Fruit fly (Drosophila melanogaster) whole organism, prepupa: Measurements from ENCODE around the gene CG5645.

ENCODE experiments used
- Blimp-1 ChIP-seq: fragments of 200-800 bp; sonication (Bioruptor generic); optimal IDR thresholded peaks from 3 replicates; lab custom pipeline; 2017; ENCODE audit warnings: missing biosample characterization, missing genetic modification characterization, mild to moderate bottlenecking, moderate library complexity, missing genetic modification reagents
- CG10631 ChIP-seq: fragments of 200-800 bp; sonication (Bioruptor generic); optimal IDR thresholded peaks from 2 replicates; lab custom pipeline; 2016; ENCODE audit warnings: missing biosample characterization, missing genetic modification characterization
- CG10669 ChIP-seq: fragments of 200-800 bp; sonication (Bioruptor generic); optimal IDR thresholded peaks from 3 replicates; lab custom pipeline; 2018; ENCODE audit warnings: missing biosample characterization, mild to moderate bottlenecking, missing genetic modification characterization, moderate library complexity
- CG11294 ChIP-seq: fragments of 200-800 bp; sonication (Bioruptor generic); IDR thresholded peaks from 2 replicates; pipeline ENCODE4 v1.3.6; 2022; ENCODE audit warnings: missing biosample characterization, missing genetic modification characterization
- CG15336 ChIP-seq: fragments of 200-800 bp; sonication (Bioruptor generic); IDR thresholded peaks from 2 replicates; pipeline ENCODE4 v1.3.6; 2022; ENCODE audit warnings: missing biosample characterization, missing genetic modification characterization
- CG1621 ChIP-seq: fragments of 200-800 bp; sonication (Bioruptor generic); optimal IDR thresholded peaks from 3 replicates; lab custom pipeline; 2018; ENCODE audit warnings: missing biosample characterization, mild to moderate bottlenecking, missing genetic modification characterization
- CG16779 ChIP-seq: fragments of 200-800 bp; sonication (Bioruptor generic); optimal IDR thresholded peaks from 3 replicates; lab custom pipeline; 2017; ENCODE audit warnings: missing biosample characterization, mild to moderate bottlenecking, missing genetic modification characterization
- CG3032 ChIP-seq: fragments of 200-800 bp; optimal IDR thresholded peaks from 2 replicates; lab custom pipeline; 2019; ENCODE audit warnings: missing biosample characterization, mild to moderate bottlenecking, missing genetic modification characterization, moderate library complexity
- CG31627 ChIP-seq: fragments of 200-800 bp; sonication (Bioruptor generic); optimal IDR thresholded peaks from 3 replicates; lab custom pipeline; 2016; ENCODE audit warnings: missing biosample characterization, missing genetic modification characterization
- CG32006 ChIP-seq: fragments of 200-800 bp; sonication (Bioruptor generic); optimal IDR thresholded peaks from 3 replicates; lab custom pipeline; 2017; ENCODE audit warnings: missing biosample characterization, mild to moderate bottlenecking, missing genetic modification characterization
- CG34406 ChIP-seq: fragments of 200-800 bp; sonication (Bioruptor generic); optimal IDR thresholded peaks from 3 replicates; lab custom pipeline; 2016; ENCODE audit warnings: missing biosample characterization, missing genetic modification characterization
- CG4318 ChIP-seq: fragments of 200-800 bp; sonication (Bioruptor generic); optimal IDR thresholded peaks from 3 replicates; lab custom pipeline; 2017; ENCODE audit warnings: missing biosample characterization, mild to moderate bottlenecking, missing genetic modification characterization
- CG6163 ChIP-seq: fragments of 200-800 bp; sonication (Bioruptor generic); IDR thresholded peaks from 3 replicates; pipeline ENCODE4 v1.3.6; 2022; ENCODE audit warnings: missing biosample characterization, missing genetic modification characterization
- CG6276 ChIP-seq: fragments of 200-800 bp; sonication (Bioruptor generic); optimal IDR thresholded peaks from 2 replicates; lab custom pipeline; 2017; ENCODE audit warnings: missing biosample characterization, mild to moderate bottlenecking, missing genetic modification characterization
- CG6808 ChIP-seq: fragments of 200-800 bp; sonication (Bioruptor generic); optimal IDR thresholded peaks from 3 replicates; lab custom pipeline; 2017; ENCODE audit warnings: missing biosample characterization, missing genetic modification characterization, mild to moderate bottlenecking, moderate library complexity, missing genetic modification reagents
- CG6854 ChIP-seq: fragments of 200-800 bp; sonication (Bioruptor generic); optimal IDR thresholded peaks from 2 replicates; lab custom pipeline; 2017; ENCODE audit warnings: missing biosample characterization, mild to moderate bottlenecking, missing genetic modification characterization
- CG8119 ChIP-seq: fragments of 200-800 bp; sonication (Bioruptor generic); IDR thresholded peaks from 3 replicates; pipeline ENCODE4 v1.3.6; 2022; ENCODE audit warnings: missing biosample characterization, missing genetic modification characterization
- CG8632 ChIP-seq: fragments of 200-800 bp; sonication (Bioruptor generic); optimal IDR thresholded peaks from 3 replicates; lab custom pipeline; 2016; ENCODE audit warnings: missing biosample characterization, missing genetic modification characterization
- Eip75B ChIP-seq: fragments of 200-800 bp; sonication (Bioruptor generic); optimal IDR thresholded peaks from 3 replicates; lab custom pipeline; 2016; ENCODE audit warnings: missing biosample characterization, missing genetic modification characterization
- Eip78C ChIP-seq: fragments of 200-800 bp; sonication (Bioruptor generic); peaks from one replicate; lab custom pipeline; 2016; ENCODE audit warnings: missing biosample characterization, missing genetic modification characterization
- Eip93F ChIP-seq: fragments of 200-800 bp; sonication (Bioruptor generic); optimal IDR thresholded peaks from 2 replicates; lab custom pipeline; 2016; ENCODE audit warnings: missing biosample characterization, mild to moderate bottlenecking, missing genetic modification characterization
- Ets21C ChIP-seq: fragments of 200-800 bp; sonication (Bioruptor generic); optimal IDR thresholded peaks from 3 replicates; lab custom pipeline; 2016; ENCODE audit warnings: missing biosample characterization, missing genetic modification characterization
- Ets96B ChIP-seq: fragments of 200-800 bp; optimal IDR thresholded peaks from 2 replicates; lab custom pipeline; 2019; ENCODE audit warnings: missing biosample characterization, mild to moderate bottlenecking, missing genetic modification characterization, moderate library complexity
- Gug ChIP-seq: fragments of 200-800 bp; sonication (Bioruptor generic); IDR thresholded peaks from 2 replicates; pipeline ENCODE4 v1.3.6; 2022; ENCODE audit warnings: missing biosample characterization, missing genetic modification characterization
- Hr38 ChIP-seq: sonication (Bioruptor generic); optimal IDR thresholded peaks from 2 replicates; lab custom pipeline; 2016; ENCODE audit warnings: missing biosample characterization, missing genetic modification characterization
- Hr39 ChIP-seq: fragments of 200-800 bp; sonication (Bioruptor generic); optimal IDR thresholded peaks from 2 replicates; lab custom pipeline; 2016; ENCODE audit warnings: missing biosample characterization, missing genetic modification characterization
- Hr4 ChIP-seq: fragments of 200-800 bp; sonication (Bioruptor generic); optimal IDR thresholded peaks from 3 replicates; lab custom pipeline; 2016; ENCODE audit warnings: missing biosample characterization, missing genetic modification characterization
- Lpt ChIP-seq: fragments of 200-800 bp; sonication (Bioruptor generic); optimal IDR thresholded peaks from 3 replicates; lab custom pipeline; 2016; ENCODE audit warnings: missing biosample characterization, missing genetic modification characterization
- Met ChIP-seq: fragments of 200-800 bp; sonication (Bioruptor generic); optimal IDR thresholded peaks from 3 replicates; lab custom pipeline; 2016; ENCODE audit warnings: missing biosample characterization, missing genetic modification characterization
- OdsH ChIP-seq: fragments of 200-800 bp; sonication (Bioruptor generic); optimal IDR thresholded peaks from 3 replicates; lab custom pipeline; 2016; ENCODE audit warnings: missing biosample characterization, missing genetic modification characterization
- Smox ChIP-seq: fragments of 200-800 bp; sonication (Bioruptor generic); optimal IDR thresholded peaks from 3 replicates; lab custom pipeline; 2016; ENCODE audit warnings: missing biosample characterization, missing genetic modification characterization
- Sox102F ChIP-seq: fragments of 200-800 bp; sonication (Bioruptor generic); optimal IDR thresholded peaks from 2 replicates; lab custom pipeline; 2016; ENCODE audit warnings: missing biosample characterization, mild to moderate bottlenecking, missing genetic modification characterization
- achi ChIP-seq: fragments of 200-800 bp; sonication (Bioruptor generic); optimal IDR thresholded peaks from 3 replicates; lab custom pipeline; 2016; ENCODE audit warnings: missing biosample characterization, missing genetic modification characterization
- acj6 ChIP-seq: fragments of 200-800 bp; sonication (Bioruptor generic); optimal IDR thresholded peaks from 3 replicates; lab custom pipeline; 2016; ENCODE audit warnings: missing biosample characterization, missing genetic modification characterization
- cyc ChIP-seq: fragments of 200-800 bp; sonication (Bioruptor generic); optimal IDR thresholded peaks from 3 replicates; lab custom pipeline; 2016; ENCODE audit warnings: missing biosample characterization, missing genetic modification characterization
- dsx ChIP-seq: fragments of 200-800 bp; optimal IDR thresholded peaks from 3 replicates; lab custom pipeline; 2019; ENCODE audit warnings: missing biosample characterization, mild to moderate bottlenecking, missing genetic modification characterization, moderate library complexity; ENCODE audit not compliant: poor library complexity, severe bottlenecking
- eg ChIP-seq: fragments of 200-800 bp; sonication (Bioruptor generic); IDR thresholded peaks from 3 replicates; pipeline ENCODE4 v1.3.6; 2022; ENCODE audit warnings: missing biosample characterization, missing genetic modification characterization
- esn ChIP-seq: fragments of 200-800 bp; sonication (Bioruptor generic); optimal IDR thresholded peaks from 2 replicates; lab custom pipeline; 2016; ENCODE audit warnings: missing biosample characterization, mild to moderate bottlenecking, missing genetic modification characterization, moderate library complexity
- fd85E ChIP-seq: fragments of 200-800 bp; sonication (Bioruptor generic); optimal IDR thresholded peaks from 3 replicates; lab custom pipeline; 2016; ENCODE audit warnings: missing biosample characterization, missing genetic modification characterization
- fkh ChIP-seq: fragments of 200-800 bp; sonication (Bioruptor generic); optimal IDR thresholded peaks from 3 replicates; lab custom pipeline; 2017; ENCODE audit warnings: missing biosample characterization, mild to moderate bottlenecking, missing genetic modification characterization, moderate library complexity
- pdm3 ChIP-seq: fragments of 200-800 bp; sonication (Bioruptor generic); optimal IDR thresholded peaks from 3 replicates; lab custom pipeline; 2016; ENCODE audit warnings: missing biosample characterization, missing genetic modification characterization
- spab ChIP-seq: fragments of 200-800 bp; sonication (Bioruptor generic); optimal IDR thresholded peaks from 2 replicates; lab custom pipeline; 2017; ENCODE audit warnings: missing biosample characterization, mild to moderate bottlenecking, missing genetic modification characterization, missing genetic modification reagents
- ss ChIP-seq, 2 experiments: fragments of 200-800 bp; sonication (Bioruptor generic); optimal IDR thresholded peaks; 2 replicates in 1 of 2; 3 replicates in 1 of 2; lab custom pipeline; 2017 to 2018; ENCODE audit warnings: mild to moderate bottlenecking in 2 of 2, missing biosample characterization in 2 of 2, missing genetic modification characterization in 2 of 2, moderate library complexity in 1 of 2
- topi ChIP-seq: fragments of 200-800 bp; sonication (Bioruptor generic); optimal IDR thresholded peaks from 3 replicates; lab custom pipeline; 2016; ENCODE audit warnings: missing biosample characterization, missing genetic modification characterization
- vri ChIP-seq: fragments of 200-800 bp; sonication (Bioruptor generic); optimal IDR thresholded peaks from 3 replicates; lab custom pipeline; 2016; ENCODE audit warnings: missing biosample characterization, mild to moderate bottlenecking, missing genetic modification characterization

Gene CG5645

DNA sequence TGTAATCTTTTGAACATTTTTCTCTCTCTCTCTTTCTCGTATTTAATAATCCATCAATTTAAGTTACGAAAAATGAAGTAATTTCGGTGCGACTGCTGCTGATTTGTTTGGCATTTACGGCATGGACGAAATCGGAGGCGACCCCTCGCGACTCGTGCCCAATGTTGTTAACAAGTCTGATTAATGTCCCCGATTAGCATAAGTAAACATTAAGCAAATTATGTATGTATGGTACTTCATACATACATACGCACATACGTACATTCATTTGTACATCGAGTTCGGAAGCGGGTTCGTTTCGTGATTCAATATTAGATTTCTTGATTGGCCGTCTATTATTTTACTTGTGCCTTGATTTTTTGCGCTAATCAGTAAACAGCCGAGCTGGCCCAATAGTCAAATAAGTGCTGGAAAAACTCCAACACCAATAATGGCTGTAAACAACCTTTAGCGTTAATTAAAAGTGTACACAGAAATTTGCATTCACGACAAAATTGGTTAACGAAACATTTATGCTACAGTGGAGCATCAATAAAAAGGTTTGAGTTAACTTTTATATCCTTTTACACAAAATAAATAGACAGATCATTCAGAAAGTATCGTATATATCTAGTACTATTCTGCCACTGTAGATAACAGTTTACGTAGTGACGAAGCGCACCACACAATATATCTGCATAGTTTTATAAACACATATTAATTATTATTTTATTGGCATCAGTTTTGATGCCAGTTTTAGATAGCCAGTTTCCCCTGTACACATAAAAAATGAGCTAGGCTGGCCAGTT is 45.4 kb downstream of the CG5645 start (continued):
- TF ChIP-seq ss (GFP tag; optimal IDR thresholded peaks at IDR 0.05; lab: Kevin White, UChicago) (no peak), CG8119 (peak; percentile 49; the same call in 2 of the 3 replicates), CG16779 (tag; lab: Kevin White, UChicago) (no peak), achi (peak; percentile 29), CG1621 (no peak), Eip75B (GFP tag; lab: Kevin White, UChicago) (no peak), eg (GFP tag; lab: Robert Waterston, UW) (peak; percentile 73), Met (GFP tag; lab: Kevin White, UChicago) (peak; percentile 22), CG6854 (GFP tag; lab: Kevin White, UChicago) (no peak), acj6 (peak; percentile 19), Blimp-1 (no peak), CG32006 (GFP tag; lab: Kevin White, UChicago) (peak; percentile 66)
- TF ChIP-seq, all 60 proteins: peak for 30

DNA sequence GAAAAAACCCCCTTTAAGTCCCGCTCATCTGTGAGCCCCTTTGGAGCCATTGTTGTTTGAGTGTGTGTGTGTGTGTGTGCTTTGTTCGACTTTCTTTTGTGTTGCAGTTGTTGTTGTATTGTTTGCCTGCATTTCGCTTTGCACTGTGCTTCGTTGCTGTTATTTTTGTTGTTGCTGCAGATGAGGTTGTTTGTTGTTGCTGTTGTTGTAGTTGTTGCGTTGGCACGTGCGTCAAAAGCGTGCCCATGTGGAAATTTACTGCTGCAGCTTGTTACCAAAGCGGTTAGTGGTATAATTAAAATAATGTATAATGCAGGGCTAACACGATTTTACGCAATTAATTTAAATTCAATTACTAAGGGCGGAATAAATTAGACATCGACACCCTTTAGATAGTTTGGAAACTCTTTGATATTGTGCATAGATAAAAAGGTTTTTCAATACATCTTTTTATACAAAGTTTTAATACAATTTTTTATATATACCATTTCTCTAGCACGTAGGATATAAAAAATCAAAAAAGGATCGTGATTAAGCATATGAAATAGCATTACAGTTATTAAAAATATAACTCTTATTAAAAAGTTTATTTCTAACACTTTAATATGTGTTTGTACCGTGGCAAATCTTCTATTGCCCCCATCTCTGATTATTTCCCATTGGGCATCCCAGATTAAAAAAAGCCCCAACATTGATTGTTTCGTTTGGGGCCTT is 46.2 kb downstream of the CG5645 start:
- TF ChIP-seq fkh (GFP tag; lab: Kevin White, UChicago) (peak; percentile 23), Met (GFP tag; lab: Kevin White, UChicago) (peak; percentile 79), spab (GFP tag; lab: Kevin White, UChicago) (no peak), vri (GFP tag; lab: Kevin White, UChicago) (peak; percentile 29), esn (GFP tag; lab: Kevin White, UChicago) (peak; percentile 74), Ets96B (peak; percentile 5), OdsH (GFP tag; lab: Kevin White, UChicago) (peak; percentile 46), pdm3 (GFP tag; lab: Kevin White, UChicago) (peak; percentile 66), CG8632 (GFP tag; lab: Kevin White, UChicago) (peak; percentile 47), dsx (GFP tag; lab: Kevin White, UChicago) (no peak), Eip78C (GFP tag; lab: Kevin White, UChicago) (peak; percentile 75), Hr38 (GFP tag; lab: Kevin White, UChicago) (no peak), Ets21C (GFP tag; lab: Kevin White, UChicago) (peak; percentile 23), Hr39 (GFP tag; lab: Kevin White, UChicago) (peak; percentile 54), acj6 (peak; percentile 44), CG4318 (no peak), CG6808 (GFP tag; lab: Kevin White, UChicago) (peak; percentile 32), CG1621 (no peak), CG6163 (GFP tag; lab: Robert Waterston, UW) (peak; percentile 61; the same call in 2 of the 3 replicates), cyc (GFP tag; lab: Kevin White, UChicago) (peak; percentile 32), Lpt (peak; percentile 0), Gug (no peak), Smox (peak; percentile 58), eg (GFP tag; lab: Robert Waterston, UW) (0 out of 3 replicates have a peak, but pooled peaks have one; percentile 19), CG3032 (tag; lab: Kevin White, UChicago) (peak; percentile 14), CG6854 (GFP tag; lab: Kevin White, UChicago) (peak; percentile 40), Hr4 (no peak), CG15336 (no peak), CG31627 (GFP tag; lab: Kevin White, UChicago) (peak; percentile 53), CG6276 (GFP tag; lab: Kevin White, UChicago) (peak; percentile 44), Sox102F (peak; percentile 64), topi (GFP tag; lab: Kevin White, UChicago) (peak; percentile 45), CG11294 (GFP tag; lab: Robert Waterston, UW) (no peak), CG10631 (peak; percentile 40), CG8119 (no peak), CG10669 (GFP tag; lab: Kevin White, UChicago) (no peak), Eip93F (GFP tag; lab: Kevin White, UChicago) (no peak), CG34406 (GFP tag; lab: Kevin White, UChicago) (peak; percentile 58), CG16779 (tag; lab: Kevin White, UChicago) (no peak), fd85E (GFP tag; lab: Kevin White, UChicago) (no peak), Blimp-1 (peak; percentile 40), Eip75B (GFP tag; lab: Kevin White, UChicago) (peak; percentile 18)
